Fruit fly (Drosophila melanogaster): ENCODE results near the gene Indy.

- TF ChIP-seq CTCF (optimal IDR thresholded peaks at IDR 0.05) (no peak), CG8478 (optimal IDR thresholded peaks at IDR 0.05) (no peak)
Observed at dm6 chr3L:18852223-18852622, 6.2 kb upstream of the Indy start.
